Fruit fly (Drosophila melanogaster) whole organism, embryonic: ENCODE data around the gene mRpS7.

Source experiments
- Abd-B ChIP-seq: fragments of 200-800 bp; sonication (Bioruptor generic); optimal IDR thresholded peaks from 2 replicates; lab custom pipeline; 2018; ENCODE audit warnings: missing biosample characterization, mild to moderate bottlenecking, missing genetic modification characterization, moderate library complexity
- Ada2b ChIP-seq: fragments of 200-800 bp; sonication (Bioruptor generic); IDR thresholded peaks from 2 replicates; pipeline ENCODE4 v1.3.6; 2022; ENCODE audit warnings: missing biosample characterization, missing genetic modification characterization
- Aef1 ChIP-seq: fragments of 200-800 bp; sonication (Bioruptor generic); IDR thresholded peaks from 3 replicates; pipeline ENCODE4 v1.3.6; 2022; ENCODE audit warnings: missing biosample characterization, missing genetic modification characterization
- CG1024 ChIP-seq: fragments of 200-800 bp; sonication (Bioruptor generic); IDR thresholded peaks from 2 replicates; pipeline ENCODE4 v1.3.6; 2022; ENCODE audit warnings: missing biosample characterization, missing genetic modification characterization
- CG11093 ChIP-seq: fragments of 200-800 bp; sonication (Bioruptor generic); IDR thresholded peaks from 3 replicates; pipeline ENCODE4 v1.3.6; 2022; ENCODE audit warnings: missing biosample characterization, missing genetic modification characterization
- CG11560 ChIP-seq: fragments of 200-800 bp; sonication (Bioruptor generic); IDR thresholded peaks from 3 replicates; pipeline ENCODE4 v1.3.6; 2022; ENCODE audit warnings: missing biosample characterization, missing genetic modification characterization
- CG11723 ChIP-seq: fragments of 200-800 bp; sonication (Bioruptor generic); optimal IDR thresholded peaks from 2 replicates; lab custom pipeline; 2017; ENCODE audit warnings: missing biosample characterization, mild to moderate bottlenecking, missing genetic modification characterization
- CG12391 ChIP-seq: fragments of 200-800 bp; sonication (Bioruptor generic); optimal IDR thresholded peaks from 3 replicates; lab custom pipeline; 2018; ENCODE audit warnings: missing biosample characterization, mild to moderate bottlenecking, missing genetic modification characterization, moderate library complexity
- CG14710 ChIP-seq: fragments of 200-800 bp; sonication (Bioruptor generic); optimal IDR thresholded peaks from 3 replicates; lab custom pipeline; 2019; ENCODE audit warnings: missing biosample characterization, mild to moderate bottlenecking, missing genetic modification characterization, moderate library complexity
- CG1603 ChIP-seq: fragments of 200-800 bp; sonication (Bioruptor generic); optimal IDR thresholded peaks from 2 replicates; lab custom pipeline; 2019; ENCODE audit warnings: missing biosample characterization, mild to moderate bottlenecking, missing genetic modification characterization, moderate library complexity
- CG17568 ChIP-seq: fragments of 200-800 bp; sonication (Bioruptor generic); optimal IDR thresholded peaks from 2 replicates; lab custom pipeline; 2018; ENCODE audit warnings: missing biosample characterization, mild to moderate bottlenecking, missing genetic modification characterization, moderate library complexity
- CG18262 ChIP-seq: fragments of 200-800 bp; optimal IDR thresholded peaks from 3 replicates; lab custom pipeline; 2019; ENCODE audit warnings: missing biosample characterization, mild to moderate bottlenecking, missing genetic modification characterization, moderate library complexity
- CG1832 ChIP-seq: fragments of 200-800 bp; sonication (Bioruptor generic); optimal IDR thresholded peaks from 2 replicates; lab custom pipeline; 2017; ENCODE audit warnings: missing biosample characterization, mild to moderate bottlenecking, missing genetic modification characterization, inconsistent platforms
- CG2202 ChIP-seq: fragments of 200-800 bp; sonication (Bioruptor generic); optimal IDR thresholded peaks from 2 replicates; lab custom pipeline; 2018; ENCODE audit warnings: missing biosample characterization, mild to moderate bottlenecking, missing genetic modification characterization
- CG2712 ChIP-seq: fragments of 200-800 bp; optimal IDR thresholded peaks from 3 replicates; lab custom pipeline; 2019; ENCODE audit warnings: missing biosample characterization, mild to moderate bottlenecking, missing genetic modification characterization, moderate library complexity
- CG30020 ChIP-seq: fragments of 200-800 bp; optimal IDR thresholded peaks from 2 replicates; lab custom pipeline; 2019; ENCODE audit warnings: missing biosample characterization, mild to moderate bottlenecking, missing genetic modification characterization, moderate library complexity
- CG31224 ChIP-seq: fragments of 200-800 bp; sonication (Bioruptor generic); IDR thresholded peaks from 2 replicates; pipeline ENCODE4 v1.3.6; 2022; ENCODE audit warnings: missing biosample characterization, missing genetic modification characterization
- CG3726 ChIP-seq: fragments of 200-800 bp; sonication (Bioruptor generic); IDR thresholded peaks from 3 replicates; pipeline ENCODE4, ENCODE4 v1.3.6; 2022; ENCODE audit warnings: missing biosample characterization, missing genetic modification characterization
- CG4404 ChIP-seq: fragments of 200-800 bp; sonication (Bioruptor generic); IDR thresholded peaks from 2 replicates; pipeline ENCODE4 v1.3.6; 2022; ENCODE audit warnings: missing biosample characterization, missing genetic modification characterization
- CG4854 ChIP-seq: fragments of 200-800 bp; sonication (Bioruptor generic); optimal IDR thresholded peaks from 2 replicates; lab custom pipeline; 2016; ENCODE audit warnings: missing biosample characterization, missing genetic modification characterization, inconsistent platforms
- CG5953 ChIP-seq: fragments of 200-800 bp; sonication (Bioruptor generic); IDR thresholded peaks from 2 replicates; pipeline ENCODE4 v1.3.6; 2022; ENCODE audit warnings: missing biosample characterization, missing genetic modification characterization
- CG7357 ChIP-seq: fragments of 200-800 bp; sonication (Bioruptor generic); IDR thresholded peaks from 3 replicates; pipeline ENCODE4 v1.3.6; 2022; ENCODE audit warnings: missing biosample characterization, missing genetic modification characterization
- CG7786 ChIP-seq: fragments of 200-800 bp; sonication (Bioruptor generic); optimal IDR thresholded peaks from 2 replicates; lab custom pipeline; 2016; ENCODE audit warnings: missing biosample characterization, missing genetic modification characterization
- CG7839 ChIP-seq: fragments of 200-800 bp; sonication (Bioruptor generic); optimal IDR thresholded peaks from 3 replicates; lab custom pipeline; 2018; ENCODE audit warnings: missing biosample characterization, mild to moderate bottlenecking, missing genetic modification characterization, moderate library complexity
- CG8924 ChIP-seq: fragments of 200-800 bp; optimal IDR thresholded peaks from 3 replicates; lab custom pipeline; 2019; ENCODE audit warnings: missing biosample characterization, mild to moderate bottlenecking, missing genetic modification characterization, moderate library complexity
- CoRest ChIP-seq: fragments of 200-800 bp; sonication (Bioruptor generic); optimal IDR thresholded peaks from 3 replicates; lab custom pipeline; 2018; ENCODE audit warnings: missing biosample characterization, mild to moderate bottlenecking, missing genetic modification characterization, moderate library complexity
- D19B ChIP-seq: fragments of 200-800 bp; sonication (Bioruptor generic); optimal IDR thresholded peaks from 2 replicates; lab custom pipeline; 2017; ENCODE audit warnings: missing biosample characterization, mild to moderate bottlenecking, missing genetic modification characterization
- Dfd ChIP-seq, 2 experiments: fragments of >200 bp; optimal IDR thresholded peaks; 2 replicates each; lab custom pipeline; 2017; ENCODE audit warnings: missing biosample characterization in 2 of 2, missing genetic modification characterization in 2 of 2
- Dp ChIP-seq: fragments of 200-800 bp; sonication (Bioruptor generic); optimal IDR thresholded peaks from 2 replicates; lab custom pipeline; 2018; ENCODE audit warnings: missing biosample characterization, mild to moderate bottlenecking, missing genetic modification characterization, moderate library complexity
- Dref ChIP-seq: fragments of 200-800 bp; sonication (Bioruptor generic); IDR thresholded peaks from 2 replicates; pipeline ENCODE4 v1.3.6; 2022; ENCODE audit warnings: missing biosample characterization, missing genetic modification characterization
- E2f2 ChIP-seq: fragments of 200-800 bp; sonication (Bioruptor generic); IDR thresholded peaks from 2 replicates; pipeline ENCODE4 v1.3.6; 2022; ENCODE audit warnings: missing biosample characterization, missing genetic modification characterization
- Lpt ChIP-seq: fragments of >200 bp; optimal IDR thresholded peaks from 2 replicates; lab custom pipeline; 2018; ENCODE audit warnings: missing biosample characterization, missing genetic modification characterization
- MBD-R2 ChIP-seq: fragments of 200-800 bp; sonication (Bioruptor generic); IDR thresholded peaks from 2 replicates; pipeline ENCODE4 v1.3.6; 2022; ENCODE audit warnings: missing biosample characterization, missing genetic modification characterization
- Max ChIP-seq: fragments of 200-800 bp; sonication (Bioruptor generic); optimal IDR thresholded peaks from 2 replicates; lab custom pipeline; 2016; ENCODE audit warnings: missing biosample characterization, mild to moderate bottlenecking, missing genetic modification characterization
- Med ChIP-seq: fragments of 200-800 bp; sonication (Bioruptor generic); peaks from one replicate; lab custom pipeline; 2016; ENCODE audit warnings: missing biosample characterization, missing genetic modification characterization, mild to moderate bottlenecking, inconsistent platforms, moderate library complexity
- Nf-YC ChIP-seq: fragments of 200-800 bp; optimal IDR thresholded peaks from 3 replicates; lab custom pipeline; 2019; ENCODE audit warnings: missing biosample characterization, mild to moderate bottlenecking, missing genetic modification characterization, moderate library complexity
- Opbp ChIP-seq: fragments of 200-800 bp; sonication (Bioruptor generic); IDR thresholded peaks from 3 replicates; pipeline ENCODE4 v1.3.6; 2022; ENCODE audit warnings: missing biosample characterization, missing genetic modification characterization; ENCODE audit not compliant: partially characterized antibody
- Ptx1 ChIP-seq: fragments of 200-800 bp; sonication (Bioruptor generic); IDR thresholded peaks from 2 replicates; pipeline ENCODE4 v1.3.6; 2022; ENCODE audit warnings: missing biosample characterization, missing genetic modification characterization
- Sry-β ChIP-seq: fragments of 200-800 bp; sonication (Bioruptor generic); optimal IDR thresholded peaks from 2 replicates; lab custom pipeline; 2018; ENCODE audit warnings: missing biosample characterization, mild to moderate bottlenecking, missing genetic modification characterization, moderate library complexity
- amos ChIP-seq: fragments of 200-800 bp; sonication (Bioruptor generic); IDR thresholded peaks from 2 replicates; pipeline ENCODE4 v1.3.6; 2022; ENCODE audit warnings: missing biosample characterization, missing genetic modification characterization; ENCODE audit not compliant: partially characterized antibody
- ato ChIP-seq: fragments of 200-800 bp; sonication (Bioruptor generic); IDR thresholded peaks from 2 replicates; pipeline ENCODE4 v1.3.6; 2022; ENCODE audit warnings: missing biosample characterization, missing genetic modification characterization; ENCODE audit not compliant: partially characterized antibody
- dmrt99B ChIP-seq: fragments of 200-800 bp; sonication (Bioruptor generic); optimal IDR thresholded peaks from 2 replicates; lab custom pipeline; 2018; ENCODE audit warnings: missing biosample characterization, mild to moderate bottlenecking, missing genetic modification characterization, moderate library complexity
- hb ChIP-seq: fragments of 200-800 bp; sonication (Bioruptor generic); IDR thresholded peaks from 3 replicates; pipeline ENCODE4 v1.3.6; 2022; ENCODE audit warnings: missing biosample characterization, missing genetic modification characterization; ENCODE audit not compliant: partially characterized antibody
- knrl ChIP-seq: fragments of 200-800 bp; sonication (Bioruptor generic); IDR thresholded peaks from 3 replicates; pipeline ENCODE4 v1.3.6; 2022; ENCODE audit warnings: missing biosample characterization, missing genetic modification characterization; ENCODE audit not compliant: partially characterized antibody
- nmo ChIP-seq: fragments of 200-800 bp; sonication (Bioruptor generic); optimal IDR thresholded peaks from 2 replicates; lab custom pipeline; 2018; ENCODE audit warnings: missing biosample characterization, mild to moderate bottlenecking, missing genetic modification characterization, moderate library complexity
- oc ChIP-seq: fragments of 200-800 bp; sonication (Bioruptor generic); optimal IDR thresholded peaks from 2 replicates; lab custom pipeline; 2018; ENCODE audit warnings: missing biosample characterization, mild to moderate bottlenecking, missing genetic modification characterization, moderate library complexity
- pzg ChIP-seq: fragments of 200-800 bp; sonication (Bioruptor generic); optimal IDR thresholded peaks from 3 replicates; lab custom pipeline; 2018; ENCODE audit warnings: missing biosample characterization, mild to moderate bottlenecking, missing genetic modification characterization, moderate library complexity

The mRpS7 gene

dm6 chr2L:10422643-10423606 is 36.5 kb downstream of the mRpS7 start, which contains the start of the genes pie and Wdfy2 (continued):
- TF ChIP-seq dmrt99B (tag; lab: Kevin White, UChicago) = no peak
- peak; percentile 97 for TF ChIP-seq CG30020 (tag; lab: Kevin White, UChicago)
- TF ChIP-seq CG14710 (tag; lab: Kevin White, UChicago) = peak; percentile 39
- TF ChIP-seq Max (GFP tag; lab: Kevin White, UChicago) = no peak
- peak; percentile 97 for TF ChIP-seq CG7357 (GFP tag; lab: Robert Waterston, UW)
- TF ChIP-seq CG4854 (GFP tag; lab: Kevin White, UChicago) = no peak
- TF ChIP-seq Ptx1 = 0 out of 2 replicates have a peak, but pooled peaks have one; percentile 28
- peak; percentile 31 for TF ChIP-seq CG18262 (tag; lab: Kevin White, UChicago)
- TF ChIP-seq Nf-YC (tag; lab: Kevin White, UChicago) = peak; percentile 1
- TF ChIP-seq CG2712 (tag; lab: Kevin White, UChicago) = peak; percentile 21
- no peak; the same call in 2 of the 3 replicates for TF ChIP-seq knrl (GFP tag; lab: Robert Waterston, UW)
- TF ChIP-seq CG12391 = peak; percentile 9
- peak; percentile 89 for TF ChIP-seq CG1024 (GFP tag; lab: Robert Waterston, UW)
- peak; percentile 50 for TF ChIP-seq Abd-B (GFP tag; lab: Kevin White, UChicago)
- no peak for TF ChIP-seq CG17568
- TF ChIP-seq CoRest (tag; lab: Kevin White, UChicago) = peak; percentile 28
- TF ChIP-seq Dp (GFP tag; lab: Kevin White, UChicago) = peak; percentile 73
- no peak for TF ChIP-seq D19B (GFP tag; lab: Kevin White, UChicago)
- peak; percentile 79 for TF ChIP-seq E2f2 (GFP tag; lab: Robert Waterston, UW)
- TF ChIP-seq pzg (GFP tag; lab: Kevin White, UChicago) = peak; percentile 35
- peak; percentile 29; the same call in 1 of the 3 replicates for TF ChIP-seq Aef1
- TF ChIP-seq CG11093 (GFP tag; lab: Robert Waterston, UW) = no peak
- TF ChIP-seq CG1603 (tag; lab: Kevin White, UChicago) = peak; percentile 99
- TF ChIP-seq MBD-R2 (GFP tag; lab: Robert Waterston, UW) = peak; percentile 40; the same call in 1 of the 2 replicates
- peak; percentile 10 for TF ChIP-seq CG8924 (tag; lab: Kevin White, UChicago)
- peak in 1 of 2 experiments; percentile 66 for TF ChIP-seq Dfd (GFP tag; optimal IDR thresholded peaks at IDR 0.05; lab: Kevin White, UChicago)
- peak; percentile 74 for TF ChIP-seq CG11723 (GFP tag; lab: Kevin White, UChicago)
- no peak for TF ChIP-seq CG2202 (tag; lab: Kevin White, UChicago)
- TF ChIP-seq nmo (GFP tag; lab: Kevin White, UChicago) = peak; percentile 29
- TF ChIP-seq oc = no peak
- TF ChIP-seq Sry-β (GFP tag; lab: Kevin White, UChicago) = peak; percentile 36

dm6 chr2L:10425599-10425998 is 39.1 kb downstream of the mRpS7 start:
- TF ChIP-seq Ada2b (no peak), ato (GFP tag; lab: Robert Waterston, UW) (0 out of 2 replicates have a peak, but pooled peaks have one; percentile 13), CG7786 (no peak), CG3726 (0 out of 3 replicates have a peak, but pooled peaks have one; percentile 16), Opbp (GFP tag; lab: Robert Waterston, UW) (0 out of 3 replicates have a peak, but pooled peaks have one; percentile 4), amos (GFP tag; lab: Robert Waterston, UW) (0 out of 2 replicates have a peak, but pooled peaks have one; percentile 16), CG4404 (0 out of 2 replicates have a peak, but pooled peaks have one; percentile 13), CG31224 (no peak), hb (GFP tag; lab: Robert Waterston, UW) (peak; percentile 55; the same call in 1 of the 3 replicates), CG7839 (tag; lab: Kevin White, UChicago) (no peak), Med (GFP tag; lab: Kevin White, UChicago) (peak; percentile 62), Dref (GFP tag; lab: Robert Waterston, UW) (0 out of 2 replicates have a peak, but pooled peaks have one; percentile 6), CG11560 (tag; lab: Robert Waterston, UW) (peak; percentile 43; the same call in 1 of the 3 replicates), CG1832 (GFP tag; lab: Kevin White, UChicago) (peak; percentile 9), CG5953 (GFP tag; lab: Robert Waterston, UW) (0 out of 2 replicates have a peak, but pooled peaks have one; percentile 12), Lpt (GFP tag; lab: Kevin White, UChicago) (no peak)
